Fruit fly (Drosophila melanogaster) whole organism, pupa: Measurements from ENCODE around the gene Cyp4ac3.

ENCODE experiments used
- CG12605 ChIP-seq: fragments of 200-800 bp; sonication (Bioruptor generic); IDR thresholded peaks from 2 replicates; pipeline ENCODE4 v1.3.6; 2022; ENCODE audit warnings: missing biosample characterization, missing genetic modification characterization
- CG13204 ChIP-seq: fragments of 200-800 bp; sonication (Bioruptor generic); optimal IDR thresholded peaks from 2 replicates; lab custom pipeline; 2018; ENCODE audit warnings: missing biosample characterization, mild to moderate bottlenecking, missing genetic modification characterization, moderate library complexity
- CG14655 ChIP-seq: fragments of 200-800 bp; sonication (Bioruptor generic); optimal IDR thresholded peaks from 3 replicates; lab custom pipeline; 2017; ENCODE audit warnings: mild to moderate bottlenecking, missing biosample characterization, missing genetic modification reagents, missing genetic modification characterization
- CG15710 ChIP-seq: fragments of 200-800 bp; sonication (Bioruptor generic); optimal IDR thresholded peaks from 2 replicates; lab custom pipeline; 2018; ENCODE audit warnings: missing biosample characterization, mild to moderate bottlenecking, missing genetic modification characterization, moderate library complexity
- CG17806 ChIP-seq: fragments of 200-800 bp; sonication (Bioruptor generic); optimal IDR thresholded peaks from 2 replicates; lab custom pipeline; 2018; ENCODE audit warnings: missing biosample characterization, mild to moderate bottlenecking, missing genetic modification characterization, moderate library complexity
- CG9948 ChIP-seq: fragments of 200-800 bp; sonication (Bioruptor generic); optimal IDR thresholded peaks from 2 replicates; lab custom pipeline; 2018; ENCODE audit warnings: missing biosample characterization, mild to moderate bottlenecking, missing genetic modification characterization, moderate library complexity
- D1 ChIP-seq: fragments of 200-800 bp; sonication (Bioruptor generic); optimal IDR thresholded peaks from 2 replicates; lab custom pipeline; 2018; ENCODE audit warnings: missing biosample characterization, mild to moderate bottlenecking, missing genetic modification characterization, moderate library complexity
- EcR ChIP-seq: fragments of 200-800 bp; sonication (Bioruptor generic); optimal IDR thresholded peaks from 3 replicates; lab custom pipeline; 2019; ENCODE audit warnings: missing biosample characterization, missing genetic modification characterization, mild to moderate bottlenecking, moderate library complexity, missing genetic modification reagents

DNA sequence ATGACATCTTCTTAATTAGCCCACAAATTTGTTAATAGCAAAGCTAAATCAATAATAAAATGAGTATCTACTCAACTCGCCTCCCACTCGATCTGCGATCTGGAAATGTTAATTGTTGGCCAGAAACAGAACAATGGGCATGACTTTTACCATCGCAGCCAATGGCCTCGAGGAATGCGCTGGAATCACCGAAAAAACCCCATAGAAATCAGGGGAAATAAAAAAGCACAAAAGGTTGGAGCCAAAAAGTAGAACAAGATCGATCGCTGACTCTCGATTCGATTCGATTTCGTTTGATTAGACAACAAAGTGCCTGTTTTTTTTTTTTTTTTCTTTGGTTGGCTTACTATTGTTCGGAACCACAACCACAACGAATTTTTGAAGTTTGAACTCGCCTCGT, 19.7 kb upstream of the Cyp4ac3 start:
- TF ChIP-seq CG12605 (GFP tag; lab: Robert Waterston, UW) (no peak), D1 (no peak), CG17806 (tag; lab: Kevin White, UChicago) (no peak), CG13204 (no peak), CG14655 (GFP tag; lab: Kevin White, UChicago) (no peak), CG9948 (tag; lab: Kevin White, UChicago) (no peak), EcR (no peak), CG15710 (tag; lab: Kevin White, UChicago) (no peak)
